Fruit fly (Drosophila melanogaster) ovary, adult (tissue): ENCODE measurements around the gene mey.

Source experiments
- CG17801 ChIP-seq: fragments of 200-800 bp; optimal IDR thresholded peaks from 2 replicates; lab custom pipeline; 2019; ENCODE audit warnings: missing biosample characterization, mild to moderate bottlenecking, missing genetic modification characterization, moderate library complexity; ENCODE audit not compliant: partially characterized antibody

The mey gene

DNA sequence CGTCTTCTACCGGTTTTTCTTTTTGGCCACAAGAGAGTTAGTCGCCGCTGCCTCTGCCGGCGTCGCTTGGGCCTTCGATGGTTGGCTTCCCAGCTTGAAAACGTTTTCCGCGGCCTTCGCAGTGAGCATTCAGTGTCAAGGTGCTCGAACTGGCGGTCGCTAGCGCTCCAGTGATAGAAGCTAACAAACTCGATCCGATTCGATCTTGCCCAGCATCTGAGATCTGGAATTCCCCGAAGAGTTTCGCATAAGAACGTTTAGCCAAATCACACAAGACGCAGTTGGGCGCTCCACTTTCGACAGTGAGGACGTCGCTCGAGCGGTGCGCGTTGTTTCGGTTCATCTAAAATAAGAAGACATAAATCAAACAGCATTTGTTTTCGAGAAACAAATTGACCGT, at the start of gene mey:
Gene mey, plus strand, starts transcription at position 122 of the 400 bp plus-strand sequence.
- no peak for TF ChIP-seq CG17801 (GFP tag; lab: Kevin White, UChicago)

DNA sequence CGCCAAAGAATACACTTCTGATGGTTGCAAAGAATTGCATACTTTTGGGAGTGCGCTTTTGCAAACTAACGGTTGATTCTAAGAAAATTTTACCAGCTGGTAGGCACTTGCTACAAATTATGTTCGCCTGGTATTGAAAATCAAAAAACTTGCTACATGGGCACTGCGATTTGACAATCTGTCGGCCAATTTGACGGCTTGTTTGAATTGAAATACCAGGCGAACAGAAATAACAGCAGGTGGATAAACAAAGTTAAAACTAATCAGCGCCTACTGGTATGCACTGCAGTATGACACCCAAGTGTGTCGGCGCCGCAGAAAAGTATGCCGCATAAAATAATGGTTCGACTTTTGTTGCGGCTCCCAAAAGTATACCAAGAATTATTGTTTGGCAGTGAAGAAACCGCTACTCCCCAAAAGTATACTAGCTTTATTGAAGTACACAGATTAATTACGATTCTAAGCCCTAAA, 41.0 kb upstream of the mey start:
- TF ChIP-seq CG17801 (GFP tag; lab: Kevin White, UChicago) = peak; percentile 13

DNA sequence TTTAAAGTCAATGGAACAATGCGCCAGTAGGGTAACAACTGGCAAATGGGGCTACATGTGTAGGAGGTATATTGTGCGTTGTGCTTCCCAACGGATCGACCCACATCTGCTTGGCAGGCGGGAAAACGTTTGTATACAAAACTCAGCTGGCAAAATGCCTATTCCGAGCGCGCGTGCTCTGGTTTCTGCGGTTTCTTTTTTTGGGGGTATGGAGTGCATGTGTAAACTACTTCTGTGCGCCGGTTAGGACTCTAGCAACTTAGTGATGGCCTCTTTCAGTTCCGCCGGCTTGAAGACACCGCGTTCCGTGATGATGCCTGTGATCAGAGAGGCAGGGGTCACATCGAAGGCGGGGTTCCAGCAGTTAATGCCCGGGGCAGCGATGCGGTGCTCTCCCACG, 39.3 kb upstream of the mey start, which contains the start of gene Loxl1:
Gene Loxl1, minus strand, starts transcription at position 101 of the 400 bp plus-strand sequence.
- no peak for TF ChIP-seq CG17801 (GFP tag; lab: Kevin White, UChicago)

DNA sequence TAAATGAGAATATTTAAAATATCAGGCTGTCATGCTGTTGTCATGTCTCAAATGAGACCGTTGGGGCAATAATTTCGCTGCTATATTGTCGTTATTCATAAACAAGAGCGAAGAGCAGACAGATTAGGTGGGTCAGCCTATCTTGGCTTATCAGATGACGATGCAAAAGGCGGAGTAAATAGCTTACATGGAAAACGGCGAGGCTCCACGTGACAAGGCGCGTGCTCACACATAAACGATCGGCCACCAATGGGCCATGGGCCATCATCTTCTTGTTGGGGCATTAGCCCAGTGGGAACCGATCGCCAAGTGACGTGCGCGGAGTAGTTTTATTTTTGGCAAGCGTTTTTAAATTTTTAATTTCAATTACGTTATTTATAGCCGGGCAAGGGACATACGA, 37.8 kb upstream of the mey start:
- TF ChIP-seq CG17801 (GFP tag; lab: Kevin White, UChicago) = no peak

DNA sequence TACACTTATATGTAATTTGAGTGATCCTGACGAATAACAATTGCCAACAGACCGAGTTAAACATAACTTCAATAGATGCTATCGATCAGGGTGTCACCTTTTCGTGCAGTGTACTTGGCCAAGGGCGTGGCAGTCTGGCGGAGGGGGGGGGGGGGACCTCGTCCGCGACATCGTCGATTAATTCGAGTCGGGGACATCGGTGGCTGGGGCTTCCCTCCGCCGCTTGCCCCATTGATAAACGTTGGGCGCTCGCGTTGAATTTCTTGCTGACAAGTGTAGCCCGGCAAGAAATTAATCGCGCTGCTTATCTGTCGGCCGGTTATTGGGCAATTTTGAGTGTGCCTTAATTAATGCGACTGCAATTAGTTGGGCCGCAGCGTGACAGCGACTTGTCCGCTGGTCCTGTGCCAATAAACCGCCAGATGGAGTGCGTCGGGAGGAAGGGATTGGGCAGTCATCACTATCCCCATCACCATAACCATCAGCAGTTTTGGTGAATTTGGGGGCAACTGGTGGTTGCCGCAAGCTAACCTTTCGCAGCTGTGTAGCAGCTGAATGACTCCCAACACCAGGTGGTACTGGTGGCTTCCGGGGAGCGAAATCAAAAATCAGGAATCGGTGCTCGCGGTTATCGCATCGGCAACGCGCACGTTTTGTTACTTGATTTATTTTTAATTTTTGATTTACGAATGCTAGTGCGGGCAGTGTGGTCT, 36.6 kb upstream of the mey start:
- no peak for TF ChIP-seq CG17801 (GFP tag; lab: Kevin White, UChicago)

DNA sequence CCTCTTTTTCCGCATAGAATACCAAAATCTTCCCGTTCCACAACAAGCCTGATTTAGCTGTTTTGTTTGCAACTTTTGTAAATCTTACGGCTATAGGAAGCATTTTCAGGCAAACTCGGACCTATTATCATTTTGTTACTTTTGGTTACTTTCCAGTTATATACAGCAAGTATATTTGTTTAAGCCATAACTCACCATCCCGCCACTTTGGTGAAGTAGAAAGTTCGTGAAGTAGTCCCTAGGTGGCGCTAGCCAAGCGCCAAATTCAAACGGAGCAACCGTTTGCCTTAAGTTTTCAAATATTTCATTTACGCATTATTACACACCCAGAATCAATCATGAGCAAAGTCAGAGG, 36.0 kb upstream of the mey start, which contains the start of the genes CG11334 and CG11333:
Gene CG11334, minus strand, starts transcription at position 26 of the 355 bp plus-strand sequence.
Gene CG11333, plus strand, starts transcription at position 290 of the 355 bp plus-strand sequence.
- TF ChIP-seq CG17801 (GFP tag; lab: Kevin White, UChicago) = no peak

DNA sequence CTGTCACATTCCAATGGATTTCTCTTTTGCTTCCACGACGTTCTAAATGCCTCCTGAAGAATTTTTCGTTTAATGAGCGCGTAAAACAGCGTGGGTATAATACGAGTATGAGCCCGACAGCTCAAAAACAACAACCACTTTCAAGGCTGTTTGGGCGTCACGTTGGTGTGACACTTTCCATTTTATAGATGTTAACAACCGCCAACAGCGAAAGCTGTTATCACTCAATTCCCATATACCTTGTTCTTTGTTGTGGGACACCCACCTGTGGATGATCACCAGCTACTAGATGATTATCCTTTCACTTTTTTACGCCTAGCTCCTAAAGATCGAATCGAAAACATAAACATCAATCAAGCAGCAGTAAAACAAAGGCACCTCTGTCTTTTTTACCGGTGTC, 21.9 kb upstream of the mey start:
- TF ChIP-seq CG17801 (GFP tag; lab: Kevin White, UChicago) = no peak

DNA sequence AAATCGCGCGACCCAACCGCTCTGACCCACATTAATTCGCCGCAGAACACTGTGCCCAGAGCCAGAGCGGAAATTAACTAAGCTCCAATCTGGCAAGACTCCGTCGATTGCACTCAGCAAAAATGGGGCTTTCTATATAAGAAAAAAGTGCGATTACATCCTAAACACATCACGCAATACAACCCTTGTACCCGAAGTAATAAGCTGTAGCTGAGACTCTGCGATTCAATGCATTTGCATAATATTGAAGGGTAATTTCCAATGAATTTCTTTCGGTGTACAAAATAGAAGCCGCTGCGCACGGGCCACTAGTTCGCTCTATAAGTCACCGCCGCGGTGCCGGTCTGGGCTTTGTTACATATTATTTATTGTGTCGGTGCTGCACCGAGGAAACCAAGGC, 16.9 kb upstream of the mey start:
- no peak for TF ChIP-seq CG17801 (GFP tag; lab: Kevin White, UChicago)

DNA sequence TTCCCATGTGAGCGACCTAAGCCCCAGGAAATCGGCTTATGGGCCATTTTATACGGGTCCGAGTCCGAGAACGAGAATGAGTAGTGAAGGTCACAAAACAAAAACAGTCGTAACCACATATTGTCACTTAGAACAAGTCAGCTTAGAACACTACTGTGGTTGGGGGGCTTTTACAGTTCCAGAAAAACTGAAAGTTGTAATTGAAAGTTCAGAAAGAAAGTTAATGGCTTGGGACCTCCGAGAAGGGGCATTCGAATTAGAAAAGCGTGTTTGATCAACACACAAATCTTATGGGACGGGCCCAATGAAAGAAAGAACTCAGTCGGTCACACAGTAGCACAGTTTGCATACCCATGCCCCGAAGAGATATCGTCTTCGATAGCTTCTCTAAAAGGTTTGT, 16.0 kb upstream of the mey start:
- no peak for TF ChIP-seq CG17801 (GFP tag; lab: Kevin White, UChicago)

DNA sequence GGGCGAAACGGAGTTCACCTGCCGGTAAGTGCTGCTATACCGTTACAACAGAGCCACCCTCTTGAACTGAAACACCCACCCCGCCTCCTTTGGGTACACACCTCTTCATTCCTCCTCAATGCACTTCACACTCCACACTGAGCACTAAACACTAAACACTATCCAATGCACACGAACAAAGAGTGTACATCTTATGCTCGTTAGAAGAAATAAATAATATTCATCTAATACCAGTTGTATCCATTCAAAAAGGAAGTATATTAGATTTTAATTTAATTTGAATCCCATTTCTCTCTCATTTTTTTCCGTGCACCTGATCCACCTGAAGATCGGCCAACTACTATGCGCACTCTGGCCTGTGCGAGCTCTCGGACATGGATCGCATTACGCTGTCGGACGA, 4.6 kb downstream of the mey start:
- no peak for TF ChIP-seq CG17801 (GFP tag; lab: Kevin White, UChicago)

DNA sequence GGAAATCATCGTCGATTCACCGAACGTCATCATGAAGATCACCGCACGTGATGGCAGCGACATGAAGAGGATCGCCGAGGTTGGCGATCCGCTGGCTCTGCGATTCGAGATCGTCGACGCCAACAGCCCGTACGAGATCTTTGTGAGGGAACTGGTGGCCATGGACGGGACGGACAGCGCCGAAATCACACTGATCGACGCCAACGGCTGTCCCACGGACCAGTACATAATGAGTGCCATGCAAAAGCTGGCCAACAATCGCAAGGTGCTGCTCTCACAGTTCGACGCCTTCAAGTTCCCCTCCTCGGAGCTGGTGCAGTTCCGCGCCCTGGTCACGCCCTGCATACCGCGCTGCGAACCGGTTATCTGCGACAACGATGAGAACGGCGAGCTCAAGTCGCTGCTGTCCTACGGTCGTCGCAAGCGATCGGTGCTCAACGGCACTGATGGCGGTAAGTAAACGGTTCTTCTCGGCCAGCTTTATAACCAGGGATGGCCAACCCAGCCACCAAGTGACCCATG, 5.8 kb downstream of the mey start:
- TF ChIP-seq CG17801 (GFP tag; lab: Kevin White, UChicago) = no peak

DNA sequence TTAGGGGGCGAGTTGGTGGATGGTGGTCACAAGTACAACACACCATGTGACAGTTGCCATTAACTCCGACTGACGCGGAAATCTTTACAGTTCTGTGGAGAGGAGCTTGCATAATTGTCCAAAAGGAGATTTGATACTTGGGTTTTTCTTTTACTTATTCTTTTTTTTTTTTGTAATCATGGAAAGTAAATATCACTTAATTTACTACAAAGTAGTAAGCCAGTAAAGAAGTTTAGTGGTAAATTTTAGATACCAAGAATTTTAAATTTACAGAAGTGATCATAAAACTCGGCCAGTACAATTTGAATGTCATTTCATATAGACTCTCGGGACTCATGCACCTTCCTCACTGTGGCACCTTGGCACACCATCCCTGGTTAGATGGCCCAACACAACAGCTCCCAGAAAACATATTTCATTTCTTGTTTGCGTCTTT, 6.2 kb downstream of the mey start:
- no peak for TF ChIP-seq CG17801 (GFP tag; lab: Kevin White, UChicago)

DNA sequence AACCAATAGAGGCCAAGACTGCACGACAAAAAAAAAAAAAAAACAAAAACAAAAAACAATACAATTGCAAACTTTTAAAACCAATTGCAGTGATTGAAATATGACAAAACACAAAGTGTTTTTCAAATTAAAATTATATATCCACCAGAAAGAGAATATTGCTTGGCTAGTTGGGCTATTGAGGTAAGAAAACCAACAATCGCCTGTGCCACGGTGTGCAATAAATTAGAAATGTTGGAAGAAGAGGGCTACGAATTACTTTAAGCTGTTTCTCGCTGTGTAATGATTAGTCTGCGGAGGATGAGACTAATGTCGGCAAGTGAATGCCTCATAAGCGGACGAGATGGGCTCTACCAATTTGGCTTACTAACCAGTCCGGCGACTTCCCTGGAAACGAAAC, 13.0 kb downstream of the mey start:
- TF ChIP-seq CG17801 (GFP tag; lab: Kevin White, UChicago) = no peak

DNA sequence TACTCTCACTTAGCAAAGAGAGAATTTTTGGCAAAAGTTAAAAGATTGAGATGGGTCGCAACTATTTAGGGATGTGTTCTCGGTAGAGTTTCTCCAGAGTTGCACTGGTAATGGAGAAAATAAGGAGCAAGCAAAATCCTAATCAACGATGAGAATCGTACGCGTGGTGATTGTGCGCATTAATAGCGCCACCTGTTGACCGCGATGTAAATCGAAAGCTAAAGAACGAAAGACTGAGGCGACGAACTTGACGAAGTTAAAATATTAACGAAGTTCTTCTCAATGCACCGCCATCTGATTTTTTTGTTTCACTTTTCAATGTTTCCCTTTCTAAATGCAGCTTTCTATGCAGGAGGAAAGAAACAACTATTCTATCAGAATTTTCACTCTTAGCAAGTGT, 15.5 kb downstream of the mey start:
- TF ChIP-seq CG17801 (GFP tag; lab: Kevin White, UChicago) = no peak

DNA sequence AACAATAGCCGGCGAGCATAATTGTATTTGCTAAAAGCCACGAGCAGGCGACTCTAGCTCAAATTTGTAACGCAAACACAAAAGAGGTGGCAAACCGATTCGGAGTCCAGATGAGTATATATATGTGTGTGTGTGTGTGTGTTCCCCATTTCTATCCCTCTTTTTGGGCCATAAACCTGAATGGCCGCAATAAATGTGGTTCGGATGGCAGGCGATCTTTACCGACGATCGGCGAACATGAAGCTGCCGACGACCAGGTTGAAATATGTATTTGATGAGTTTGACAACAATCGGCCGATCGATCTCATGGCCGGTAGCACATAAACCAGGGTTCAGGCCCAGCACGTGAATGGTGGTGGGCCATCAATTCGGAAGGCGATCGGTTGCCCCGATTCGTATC, 28.8 kb downstream of the mey start:
- TF ChIP-seq CG17801 (GFP tag; lab: Kevin White, UChicago) = no peak

DNA sequence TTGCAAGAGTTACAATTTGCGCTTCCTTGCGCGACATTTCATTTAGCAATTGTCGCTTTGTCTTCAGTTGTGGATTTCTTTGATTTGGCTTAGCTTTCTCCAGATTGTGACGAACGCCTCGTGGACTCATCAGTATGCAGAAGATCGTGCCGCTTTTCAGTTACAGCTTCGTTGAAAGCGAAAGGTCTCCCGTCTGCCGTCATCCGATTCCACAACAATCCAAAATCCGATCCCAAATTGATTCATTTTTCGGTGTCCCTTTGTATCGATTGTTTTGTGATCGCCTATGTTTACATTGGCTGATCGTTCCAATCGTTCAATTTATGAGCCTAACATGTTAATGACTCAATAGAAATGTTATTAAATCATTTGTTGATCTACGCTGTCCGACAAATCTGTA, 42.9 kb downstream of the mey start:
- TF ChIP-seq CG17801 (GFP tag; lab: Kevin White, UChicago) = no peak
